Fruit fly (Drosophila melanogaster) Kc167 (cell line): ENCODE data around the gene CG14330.

Experiments
- Myc ChIP-seq: fragments of >200 bp; optimal IDR thresholded peaks from 2 replicates; lab custom pipeline; 2017; ENCODE audit warnings: missing external identifiers
- h ChIP-seq: fragments of >200 bp; optimal IDR thresholded peaks from 3 replicates; lab custom pipeline; 2018; ENCODE audit warnings: missing external identifiers
- insv ChIP-seq: fragments of >200 bp; optimal IDR thresholded peaks from 3 replicates; lab custom pipeline; 2018; ENCODE audit warnings: missing external identifiers
- psq ChIP-seq: fragments of >200 bp; optimal IDR thresholded peaks from 2 replicates; lab custom pipeline; 2017; ENCODE audit warnings: missing external identifiers
- ttk ChIP-seq: sonication (Bioruptor generic); optimal IDR thresholded peaks from 2 replicates; lab custom pipeline; 2017; ENCODE audit warnings: missing external identifiers

dm6 chr3R:17418459-17418858, 38.1 kb downstream of the CG14330 start, which contains the start of gene CG42834:
- TF ChIP-seq ttk, result no peak
- no peak for TF ChIP-seq h (lab: Kevin White, UChicago)
- TF ChIP-seq Myc (lab: Kevin White, UChicago), result no peak
- no peak for TF ChIP-seq insv (lab: Kevin White, UChicago)
- TF ChIP-seq psq (lab: Kevin White, UChicago), result no peak
